Worm (Caenorhabditis elegans): Measurements from ENCODE around the gene C05E11.3.

C05E11.3 gene

DNA sequence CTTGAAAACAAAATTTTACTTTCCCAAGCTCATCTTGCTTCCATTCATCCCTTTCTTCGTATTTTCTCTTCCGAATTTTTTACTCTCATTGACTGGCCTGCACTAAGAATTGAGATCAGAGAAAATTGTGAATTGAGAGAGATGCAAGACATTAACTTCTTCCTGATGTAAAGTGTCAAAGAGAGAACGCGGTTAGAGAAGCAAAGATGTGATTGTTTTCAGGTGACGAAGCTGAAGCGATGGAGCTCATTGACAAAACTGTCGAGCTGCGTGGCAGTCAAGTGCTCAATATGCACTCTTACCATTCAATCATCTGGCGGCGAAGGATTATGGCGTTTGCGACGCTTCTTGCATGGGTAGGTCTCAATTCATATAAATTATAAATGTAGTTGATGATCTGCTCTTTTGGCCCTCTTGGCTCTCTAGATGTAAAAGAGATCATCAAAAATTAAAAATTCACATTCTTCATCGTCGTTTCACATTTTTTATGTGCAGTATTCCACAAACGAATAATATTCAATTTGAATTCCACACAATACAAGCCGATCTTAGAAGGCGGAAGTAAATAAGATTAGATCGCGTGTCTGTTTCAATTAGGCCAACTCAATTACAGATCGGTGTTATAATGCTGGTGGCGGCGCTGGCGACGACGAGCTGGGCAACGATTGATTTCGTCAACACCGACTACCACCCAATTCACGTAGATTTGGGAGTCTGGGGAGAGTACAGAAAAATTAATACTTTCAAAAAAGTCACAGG is 51.0 kb downstream of the C05E11.3 start:
- TF ChIP-seq W03F9.2 (tag; optimal IDR thresholded peaks at IDR 0.05) (no peak), dao-5 (tag; optimal IDR thresholded peaks at IDR 0.05) (no peak), him-1 (tag; optimal IDR thresholded peaks at IDR 0.05) (no peak)

Data from whole organism, L4/young adult.